Comparison of ENCODE assay signal across 4 worm cellular contexts in genomic region chrX:13712992-13713391, ce11.
TF ChIP-seq lines count a peak whose summit lies in the region.

No protein-coding gene starts in this region.

TF ChIP-seq in whole organism, L1 larva, 84 proteins besides CTCF, POLR2A, EP300 and RAD21:
- TF ChIP-seq ceh-8 (GFP tag; optimal IDR thresholded peaks at IDR 0.05; lab: Kevin White, UChicago) (peak; percentile 29), lin-14 (GFP tag; optimal IDR thresholded peaks at IDR 0.05; lab: Kevin White, UChicago) (peak; percentile 36), fkh-8 (tag; optimal IDR thresholded peaks at IDR 0.05; lab: Kevin White, UChicago) (peak; percentile 61), skn-1 (tag; optimal IDR thresholded peaks at IDR 0.05; lab: Kevin White, UChicago) (no peak), aha-1 (tag; optimal IDR thresholded peaks at IDR 0.05; lab: Kevin White, UChicago) (no peak), lin-15B (tag; optimal IDR thresholded peaks at IDR 0.05; lab: Kevin White, UChicago) (no peak), grh-1 (GFP tag; IDR thresholded peaks at IDR 0.05; lab: Robert Waterston, UW) (no peak), pax-3 (tag; optimal IDR thresholded peaks at IDR 0.05; lab: Kevin White, UChicago) (peak; percentile 3), ceh-82 (tag; optimal IDR thresholded peaks at IDR 0.05; lab: Kevin White, UChicago) (no peak), ets-5 (GFP tag; IDR thresholded peaks at IDR 0.05; lab: Robert Waterston, UW) (no peak), rnt-1 (tag; optimal IDR thresholded peaks at IDR 0.05; lab: Kevin White, UChicago) (peak; percentile 26), nhr-71 (tag; optimal IDR thresholded peaks at IDR 0.05; lab: Kevin White, UChicago) (peak; percentile 45), dsc-1 (tag; optimal IDR thresholded peaks at IDR 0.05; lab: Kevin White, UChicago) (peak; percentile 16)
TF ChIP-seq in whole organism, L1 larva: peak in this region for 7.

TF ChIP-seq in whole organism, L2 larva, 48 proteins besides CTCF, POLR2A, EP300 and RAD21:
- TF ChIP-seq mab-5 (tag; optimal IDR thresholded peaks at IDR 0.05; lab: Kevin White, UChicago): no peak
- TF ChIP-seq lsy-2 (tag; optimal IDR thresholded peaks at IDR 0.05; lab: Kevin White, UChicago): peak in 1 of 2 experiments; percentile 41
- no peak for TF ChIP-seq sem-4 (tag; optimal IDR thresholded peaks at IDR 0.05; lab: Kevin White, UChicago)
- TF ChIP-seq sma-9 (GFP tag; optimal IDR thresholded peaks at IDR 0.05; lab: Kevin White, UChicago): peak; percentile 44
- no peak for TF ChIP-seq sma-9 (tag; optimal IDR thresholded peaks at IDR 0.05; lab: Kevin White, UChicago)
- TF ChIP-seq nhr-129 (tag; optimal IDR thresholded peaks at IDR 0.05; lab: Kevin White, UChicago): peak; percentile 22
TF ChIP-seq in whole organism, L2 larva: peak in this region for 3.

TF ChIP-seq in whole organism, L3 larva, 47 proteins besides CTCF, POLR2A, EP300 and RAD21:
- TF ChIP-seq egl-5 (tag; optimal IDR thresholded peaks at IDR 0.05; lab: Kevin White, UChicago) (peak; percentile 13), lin-15B (tag; optimal IDR thresholded peaks at IDR 0.05; lab: Kevin White, UChicago) (no peak)

TF ChIP-seq in whole organism, L4 larva, 104 proteins besides CTCF, POLR2A, EP300 and RAD21:
- TF ChIP-seq saeg-2 (GFP tag; IDR thresholded peaks at IDR 0.05; lab: Robert Waterston, UW) (no peak), nhr-11 (tag; optimal IDR thresholded peaks at IDR 0.05; lab: Kevin White, UChicago) (peak; percentile 23), daf-16 (GFP tag; optimal IDR thresholded peaks at IDR 0.05; lab: Kevin White, UChicago) (peak in 1 of 2 experiments; percentile 72), daf-16 (tag; optimal IDR thresholded peaks at IDR 0.05; lab: Kevin White, UChicago) (no peak)

Comparison
In these comparisons a context has a peak if more than half of its experiments do, and no peak if none do; other contexts are left out.
1. Of the 29 proteins assayed by ChIP-seq in both whole organism, L4 larva and whole organism, L1 larva: peak only in whole organism, L4 larva: nhr-11; only in whole organism, L1 larva: none; in both: none; in neither: 28.